Worm (Caenorhabditis elegans) whole organism, midembryonic: ENCODE data around the gene col-84.

Experiments
- T22C8.4 ChIP-seq: fragments of 200-800 bp; sonication (Bioruptor generic); IDR thresholded peaks from 2 replicates; pipeline ENCODE4 v1.3.6; 2022; ENCODE audit warnings: missing genetic modification characterization, missing compliant biosample characterization
- cog-1 ChIP-seq: sonication (generic microtip); optimal IDR thresholded peaks from 2 replicates; lab custom pipeline; 2016; ENCODE audit warnings: missing genetic modification characterization, missing compliant biosample characterization
- flt-1 ChIP-seq: fragments of 200-800 bp; sonication (Bioruptor generic); IDR thresholded peaks from 2 replicates; pipeline ENCODE4 v1.3.6; 2022; ENCODE audit warnings: missing genetic modification characterization, missing compliant biosample characterization
- klf-2 ChIP-seq: fragments of 200-800 bp; sonication (Bioruptor generic); conservative IDR thresholded peaks from 2 replicates; pipeline ENCODE4 v1.3.6; 2022; ENCODE audit warnings: missing genetic modification reagents, missing genetic modification characterization, missing compliant biosample characterization
- med-1 ChIP-seq: sonication (generic microtip); optimal IDR thresholded peaks from 2 replicates; lab custom pipeline; 2017; ENCODE audit warnings: missing genetic modification characterization, mild to moderate bottlenecking, missing compliant biosample characterization, antibody characterized with exemption, missing genetic modification reagents; ENCODE audit not compliant: insufficient read depth
- ref-1 ChIP-seq: fragments of 200-800 bp; sonication (Bioruptor generic); conservative IDR thresholded peaks from 2 replicates; pipeline ENCODE4 v1.3.6; 2022; ENCODE audit warnings: missing genetic modification reagents, missing genetic modification characterization, missing compliant biosample characterization
- tab-1 ChIP-seq: fragments of 200-800 bp; sonication (Bioruptor generic); IDR thresholded peaks from 2 replicates; pipeline ENCODE4 v1.3.6; 2022; ENCODE audit warnings: missing genetic modification characterization, missing compliant biosample characterization
- ztf-23 ChIP-seq: fragments of 200-800 bp; sonication (Bioruptor generic); IDR thresholded peaks from 2 replicates; pipeline ENCODE4 v1.3.6; 2022; ENCODE audit warnings: missing genetic modification reagents, missing genetic modification characterization, missing compliant biosample characterization
- ztf-29 ChIP-seq: fragments of 200-800 bp; sonication (Bioruptor generic); IDR thresholded peaks from 2 replicates; pipeline ENCODE4 v1.3.6; 2022; ENCODE audit warnings: missing genetic modification reagents, missing genetic modification characterization, missing compliant biosample characterization

ce11 chrII:11838353-11838752 is 30.0 kb upstream of the col-84 start:
- no peak for TF ChIP-seq ztf-29
- TF ChIP-seq cog-1 (tag; lab: Kevin White, UChicago) = no peak
- TF ChIP-seq tab-1 (GFP tag; lab: Robert Waterston, UW) = no peak
- TF ChIP-seq med-1 = no peak
- TF ChIP-seq T22C8.4 (GFP tag; lab: Robert Waterston, UW) = no peak
- TF ChIP-seq flt-1 (GFP tag; lab: Robert Waterston, UW) = no peak
- no peak for TF ChIP-seq ref-1 (GFP tag; lab: Robert Waterston, UW)
- TF ChIP-seq ztf-23 (GFP tag; lab: Robert Waterston, UW) = no peak
- no peak for TF ChIP-seq klf-2 (GFP tag; lab: Robert Waterston, UW)
